Worm (Caenorhabditis elegans): ENCODE data around the gene egg-2.

- TF ChIP-seq ztf-29 (GFP tag; IDR thresholded peaks at IDR 0.05) (no peak), cog-1 (tag; optimal IDR thresholded peaks at IDR 0.05) (no peak)
Observed at ce11 chrIII:7012060-7012459, 48.3 kb downstream of the egg-2 start.

All from whole organism, midembryonic.